Fruit fly (Drosophila melanogaster) whole organism, embryonic: ENCODE measurements around the gene CG31910.

Source experiments
- Asciz ChIP-seq: fragments of 200-800 bp; sonication (Bioruptor generic); optimal IDR thresholded peaks from 2 replicates; lab custom pipeline; 2017; ENCODE audit warnings: missing biosample characterization, mild to moderate bottlenecking, missing genetic modification characterization, missing genetic modification reagents
- Atf6 ChIP-seq: fragments of 200-800 bp; sonication (Bioruptor generic); IDR thresholded peaks from 2 replicates; pipeline ENCODE4 v1.3.6; 2022; ENCODE audit warnings: missing biosample characterization, missing genetic modification characterization
- Awh ChIP-seq: fragments of 200-800 bp; sonication (Bioruptor generic); IDR thresholded peaks from 2 replicates; pipeline ENCODE4, ENCODE4 v1.3.6; 2022; ENCODE audit warnings: missing biosample characterization, missing genetic modification characterization
- Bdp1 ChIP-seq: fragments of 200-800 bp; sonication (Bioruptor generic); optimal IDR thresholded peaks from 3 replicates; lab custom pipeline; 2016; ENCODE audit warnings: missing biosample characterization, missing genetic modification characterization
- CG10274 ChIP-seq: fragments of 200-800 bp; sonication (Bioruptor generic); optimal IDR thresholded peaks from 3 replicates; lab custom pipeline; 2017; ENCODE audit warnings: missing biosample characterization, mild to moderate bottlenecking, missing genetic modification characterization
- CG11085 ChIP-seq: fragments of 200-800 bp; sonication (Bioruptor generic); IDR thresholded peaks from 2 replicates; pipeline ENCODE4 v1.3.6; 2022; ENCODE audit warnings: missing biosample characterization, missing genetic modification characterization
- CG11456 ChIP-seq: fragments of 200-800 bp; sonication (Bioruptor generic); IDR thresholded peaks from 3 replicates; pipeline ENCODE4 v1.3.6; 2022; ENCODE audit warnings: missing biosample characterization, missing genetic modification characterization
- CG13424 ChIP-seq: fragments of 200-800 bp; sonication (Bioruptor generic); optimal IDR thresholded peaks from 2 replicates; lab custom pipeline; 2019; ENCODE audit warnings: missing biosample characterization, mild to moderate bottlenecking, missing genetic modification characterization, moderate library complexity
- CG15011 ChIP-seq: fragments of 200-800 bp; sonication (Bioruptor generic); optimal IDR thresholded peaks from 3 replicates; lab custom pipeline; 2018; ENCODE audit warnings: missing biosample characterization, mild to moderate bottlenecking, missing genetic modification characterization
- CG15514 ChIP-seq: fragments of 200-800 bp; sonication (Bioruptor generic); optimal IDR thresholded peaks from 3 replicates; lab custom pipeline; 2017; ENCODE audit warnings: missing biosample characterization, missing genetic modification characterization, mild to moderate bottlenecking, moderate library complexity, missing genetic modification reagents
- CG16863 ChIP-seq: fragments of 200-800 bp; sonication (Bioruptor generic); optimal IDR thresholded peaks from 3 replicates; lab custom pipeline; 2016; ENCODE audit warnings: missing biosample characterization, missing genetic modification characterization
- CG17912 ChIP-seq: fragments of 200-800 bp; sonication (Bioruptor generic); optimal IDR thresholded peaks from 2 replicates; lab custom pipeline; 2018; ENCODE audit warnings: missing biosample characterization, mild to moderate bottlenecking, missing genetic modification characterization
- CG1832 ChIP-seq: fragments of 200-800 bp; sonication (Bioruptor generic); optimal IDR thresholded peaks from 2 replicates; lab custom pipeline; 2017; ENCODE audit warnings: missing biosample characterization, mild to moderate bottlenecking, missing genetic modification characterization, inconsistent platforms
- CG30431 ChIP-seq: fragments of 200-800 bp; sonication (Bioruptor generic); optimal IDR thresholded peaks from 2 replicates; lab custom pipeline; 2017; ENCODE audit warnings: missing biosample characterization, missing genetic modification characterization
- CG32532 ChIP-seq: fragments of 200-800 bp; sonication (Bioruptor generic); IDR thresholded peaks from 2 replicates; pipeline ENCODE4 v1.3.6; 2022; ENCODE audit warnings: missing biosample characterization, missing genetic modification characterization
- CG34422 ChIP-seq: fragments of 200-800 bp; sonication (Bioruptor generic); IDR thresholded peaks from 3 replicates; pipeline ENCODE4 v1.3.6; 2022; ENCODE audit warnings: missing biosample characterization, missing genetic modification characterization
- CG6813 ChIP-seq: fragments of 200-800 bp; sonication (Bioruptor generic); optimal IDR thresholded peaks from 2 replicates; lab custom pipeline; 2017; ENCODE audit warnings: missing biosample characterization, missing genetic modification characterization, mild to moderate bottlenecking, moderate library complexity, missing genetic modification reagents
- CG7271 ChIP-seq: fragments of 200-800 bp; sonication (Bioruptor generic); optimal IDR thresholded peaks from 2 replicates; lab custom pipeline; 2018; ENCODE audit warnings: missing biosample characterization, mild to moderate bottlenecking, missing genetic modification characterization, moderate library complexity
- CG9437 ChIP-seq: fragments of 200-800 bp; sonication (Bioruptor generic); optimal IDR thresholded peaks from 2 replicates; lab custom pipeline; 2018; ENCODE audit warnings: missing biosample characterization, mild to moderate bottlenecking, missing genetic modification characterization
- Chrac-16 ChIP-seq: fragments of 200-800 bp; sonication (Bioruptor generic); optimal IDR thresholded peaks from 3 replicates; lab custom pipeline; 2016; ENCODE audit warnings: missing biosample characterization, missing genetic modification characterization
- E2f1 ChIP-seq: fragments of 200-800 bp; sonication (Bioruptor generic); IDR thresholded peaks from 2 replicates; pipeline ENCODE4 v1.3.6; 2022; ENCODE audit warnings: missing biosample characterization, missing genetic modification characterization
- Gsc ChIP-seq: fragments of 200-800 bp; sonication (Bioruptor generic); IDR thresholded peaks from 2 replicates; pipeline ENCODE4 v1.3.6; 2022; ENCODE audit warnings: missing biosample characterization, missing genetic modification characterization
- Gug ChIP-seq: fragments of 200-800 bp; sonication (Bioruptor generic); IDR thresholded peaks from 4 replicates; pipeline ENCODE4 v1.3.6; 2022; ENCODE audit warnings: missing biosample characterization, missing genetic modification characterization
- HLH4C ChIP-seq: fragments of 200-800 bp; sonication (Bioruptor generic); IDR thresholded peaks from 3 replicates; pipeline ENCODE4 v1.3.6; 2022; ENCODE audit warnings: missing biosample characterization, missing genetic modification characterization; ENCODE audit not compliant: partially characterized antibody
- HLHmδ ChIP-seq: fragments of 200-800 bp; sonication (Bioruptor generic); optimal IDR thresholded peaks from 2 replicates; lab custom pipeline; 2018; ENCODE audit warnings: missing biosample characterization, mild to moderate bottlenecking, missing genetic modification characterization, moderate library complexity
- Lim3 ChIP-seq: fragments of 200-800 bp; sonication (Bioruptor generic); IDR thresholded peaks from 2 replicates; pipeline ENCODE4 v1.3.6; 2022; ENCODE audit warnings: missing biosample characterization, missing genetic modification characterization
- Med ChIP-seq: fragments of 200-800 bp; sonication (Bioruptor generic); peaks from one replicate; lab custom pipeline; 2016; ENCODE audit warnings: missing biosample characterization, missing genetic modification characterization, mild to moderate bottlenecking, inconsistent platforms, moderate library complexity
- NC2α ChIP-seq: fragments of 200-800 bp; sonication (Bioruptor generic); optimal IDR thresholded peaks from 2 replicates; lab custom pipeline; 2016; ENCODE audit warnings: missing biosample characterization, missing genetic modification characterization
- Nf-YC ChIP-seq: fragments of 200-800 bp; optimal IDR thresholded peaks from 3 replicates; lab custom pipeline; 2019; ENCODE audit warnings: missing biosample characterization, mild to moderate bottlenecking, missing genetic modification characterization, moderate library complexity
- Trl ChIP-seq, 3 experiments: fragments of >200 bp in 2 of 3; fragments of 200-800 bp in 1 of 3; sonication (Bioruptor generic) in 1 of 3; optimal IDR thresholded peaks; 2 replicates in 1 of 3; 3 replicates in 2 of 3; lab custom pipeline; 2016 to 2017; ENCODE audit warnings: missing biosample characterization in 1 of 3, missing genetic modification characterization in 1 of 3
- ab ChIP-seq: fragments of 200-800 bp; sonication (Bioruptor generic); optimal IDR thresholded peaks from 2 replicates; lab custom pipeline; 2016; ENCODE audit warnings: missing biosample characterization, missing genetic modification characterization
- az2 ChIP-seq: fragments of 200-800 bp; sonication (Bioruptor generic); optimal IDR thresholded peaks from 3 replicates; lab custom pipeline; 2016; ENCODE audit warnings: missing biosample characterization, missing genetic modification characterization
- bab2 ChIP-seq: fragments of 200-800 bp; sonication (Bioruptor generic); optimal IDR thresholded peaks from 2 replicates; lab custom pipeline; 2016; ENCODE audit warnings: missing biosample characterization, missing genetic modification characterization
- bsh ChIP-seq, 2 experiments: fragments of 200-800 bp; sonication (Bioruptor generic); optimal IDR thresholded peaks; 2 replicates each; lab custom pipeline; 2017 to 2018; ENCODE audit warnings: mild to moderate bottlenecking in 2 of 2, missing biosample characterization in 2 of 2, missing genetic modification characterization in 2 of 2, moderate library complexity in 1 of 2
- dpn ChIP-seq, 2 experiments: fragments of 200-800 bp; sonication (Bioruptor generic); optimal IDR thresholded peaks; 3 replicates each; lab custom pipeline; 2016; ENCODE audit warnings: missing biosample characterization in 2 of 2, missing genetic modification characterization in 2 of 2
- en ChIP-seq: fragments of 200-800 bp; sonication (Bioruptor generic); optimal IDR thresholded peaks from 2 replicates; lab custom pipeline; 2016; ENCODE audit warnings: missing biosample characterization, missing genetic modification characterization
- ewg ChIP-seq: fragments of 200-800 bp; sonication (Bioruptor generic); optimal IDR thresholded peaks from 3 replicates; lab custom pipeline; 2017; ENCODE audit warnings: mild to moderate bottlenecking, missing biosample characterization, missing genetic modification reagents, missing genetic modification characterization
- gfzf ChIP-seq: fragments of 200-800 bp; sonication (Bioruptor generic); optimal IDR thresholded peaks from 2 replicates; lab custom pipeline; 2016; ENCODE audit warnings: missing biosample characterization, mild to moderate bottlenecking, missing genetic modification characterization, moderate library complexity
- gsb-n ChIP-seq: fragments of 200-800 bp; sonication (Bioruptor generic); optimal IDR thresholded peaks from 3 replicates; lab custom pipeline; 2018; ENCODE audit warnings: missing biosample characterization, mild to moderate bottlenecking, missing genetic modification characterization
- hth ChIP-seq: fragments of >200 bp; optimal IDR thresholded peaks from 2 replicates; lab custom pipeline; 2017; ENCODE audit warnings: inconsistent platforms
- inv ChIP-seq: fragments of 200-800 bp; sonication (Bioruptor generic); IDR thresholded peaks from 2 replicates; pipeline ENCODE4 v1.3.6; 2022; ENCODE audit warnings: missing biosample characterization, missing genetic modification characterization; ENCODE audit not compliant: partially characterized antibody
- knrl ChIP-seq: fragments of 200-800 bp; sonication (Bioruptor generic); IDR thresholded peaks from 3 replicates; pipeline ENCODE4 v1.3.6; 2022; ENCODE audit warnings: missing biosample characterization, missing genetic modification characterization; ENCODE audit not compliant: partially characterized antibody
- lov ChIP-seq, 2 experiments: fragments of 200-800 bp in 1 of 2; fragments of >200 bp in 1 of 2; sonication (Bioruptor generic) in 1 of 2; IDR thresholded peaks in 1 of 2; optimal IDR thresholded peaks in 1 of 2; 2 replicates in 1 of 2; 3 replicates in 1 of 2; pipeline versions ENCODE4 v1.3.6 to Lab custom; 2017 to 2022; ENCODE audit warnings: missing biosample characterization in 1 of 2, missing genetic modification characterization in 1 of 2
- pfk ChIP-seq: fragments of 200-800 bp; sonication (Bioruptor generic); optimal IDR thresholded peaks from 2 replicates; lab custom pipeline; 2018; ENCODE audit warnings: missing biosample characterization, mild to moderate bottlenecking, missing genetic modification characterization, moderate library complexity
- psq ChIP-seq: fragments of 200-800 bp; sonication (Bioruptor generic); optimal IDR thresholded peaks from 2 replicates; lab custom pipeline; 2017; ENCODE audit warnings: missing biosample characterization, missing genetic modification characterization
- slou ChIP-seq: fragments of 200-800 bp; sonication (Bioruptor generic); optimal IDR thresholded peaks from 3 replicates; lab custom pipeline; 2016; ENCODE audit warnings: missing biosample characterization, missing genetic modification characterization
- sna ChIP-seq: fragments of 200-800 bp; sonication (Bioruptor generic); IDR thresholded peaks from 2 replicates; pipeline ENCODE4 v1.3.6; 2022; ENCODE audit warnings: missing biosample characterization, missing genetic modification characterization; ENCODE audit not compliant: partially characterized antibody
- tgo ChIP-seq: fragments of 200-800 bp; sonication (Bioruptor generic); IDR thresholded peaks from 3 replicates; pipeline ENCODE4 v1.3.6; 2022; ENCODE audit warnings: missing biosample characterization, missing genetic modification characterization
- unc-4 ChIP-seq: fragments of 200-800 bp; sonication (Bioruptor generic); IDR thresholded peaks from 2 replicates; pipeline ENCODE4 v1.3.6; 2022; ENCODE audit warnings: missing biosample characterization, missing genetic modification characterization; ENCODE audit not compliant: partially characterized antibody

Gene CG31910

DNA sequence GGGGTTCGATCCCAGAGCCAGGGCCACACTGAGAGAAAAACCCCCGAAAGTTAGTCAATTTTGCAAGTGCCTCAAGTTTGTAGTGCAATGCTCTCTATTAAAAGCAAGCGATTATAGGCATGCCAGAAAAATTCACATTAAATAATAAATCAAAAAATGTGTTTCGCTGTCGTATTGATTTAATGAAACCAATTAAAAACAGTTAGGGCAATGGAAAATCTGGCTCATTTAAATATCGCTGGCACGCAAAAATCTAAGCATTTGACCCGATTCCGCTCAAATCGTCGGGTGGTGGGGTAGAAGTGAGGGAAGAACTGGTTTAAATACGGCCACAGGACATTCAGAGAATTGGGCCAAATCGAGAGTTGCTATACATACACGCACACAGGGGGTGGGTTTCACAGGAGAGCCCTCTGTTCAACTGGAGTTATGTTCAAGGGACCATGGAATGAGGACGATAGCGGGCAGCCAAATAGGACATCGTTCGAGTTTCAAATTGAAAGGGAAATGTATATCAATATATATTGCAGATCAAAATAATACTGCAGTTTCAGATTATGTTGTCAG, 49.6 kb upstream of the CG31910 start (continued):
- no peak for TF ChIP-seq Asciz (GFP tag; lab: Kevin White, UChicago)
- no peak for TF ChIP-seq CG10274 (GFP tag; lab: Kevin White, UChicago)
- peak; percentile 46 for TF ChIP-seq CG16863 (GFP tag; lab: Kevin White, UChicago)
- no peak for TF ChIP-seq CG7271 (tag; lab: Kevin White, UChicago)
- no peak for TF ChIP-seq CG15011 (GFP tag; lab: Kevin White, UChicago)
- TF ChIP-seq psq (GFP tag; lab: Kevin White, UChicago): no peak
- TF ChIP-seq az2: no peak
- peak; percentile 28 for TF ChIP-seq gsb-n (tag; lab: Kevin White, UChicago)
- no peak for TF ChIP-seq CG1832
- no peak for TF ChIP-seq NC2α (GFP tag; lab: Kevin White, UChicago)
- TF ChIP-seq HLHmδ (GFP tag; lab: Kevin White, UChicago): no peak
- peak; percentile 24 for TF ChIP-seq bab2 (GFP tag; lab: Kevin White, UChicago)
- no peak for TF ChIP-seq pfk (GFP tag; lab: Kevin White, UChicago)
- no peak for TF ChIP-seq HLH4C (GFP tag; lab: Robert Waterston, UW)
- no peak for TF ChIP-seq gfzf (GFP tag; lab: Kevin White, UChicago)
- no peak for TF ChIP-seq Atf6 (GFP tag; lab: Robert Waterston, UW)
- TF ChIP-seq sna: no peak
- TF ChIP-seq CG13424 (tag; lab: Kevin White, UChicago): no peak
- TF ChIP-seq CG11456 (GFP tag; lab: Robert Waterston, UW): no peak
- no peak for TF ChIP-seq CG6813
- 0 out of 2 replicates have a peak, but pooled peaks have one; percentile 17 for TF ChIP-seq Awh (GFP tag; lab: Robert Waterston, UW)
- no peak for TF ChIP-seq Chrac-16 (GFP tag; lab: Kevin White, UChicago)
- TF ChIP-seq unc-4: no peak
- TF ChIP-seq tgo (GFP tag; lab: Robert Waterston, UW): no peak
- no peak for TF ChIP-seq inv (GFP tag; lab: Robert Waterston, UW)
- no peak for TF ChIP-seq Bdp1 (GFP tag; lab: Kevin White, UChicago)
- peak; percentile 31 for TF ChIP-seq CG30431
- no peak for TF ChIP-seq lov (optimal IDR thresholded peaks at IDR 0.05; lab: Kevin White, UChicago)
- no peak for TF ChIP-seq lov (GFP tag; IDR thresholded peaks at IDR 0.05; lab: Robert Waterston, UW)
- no peak for TF ChIP-seq Gsc (GFP tag; lab: Robert Waterston, UW)
- peak in 1 of 2 experiments; percentile 7 for TF ChIP-seq bsh (GFP tag; optimal IDR thresholded peaks at IDR 0.05; lab: Kevin White, UChicago)
- TF ChIP-seq CG34422 (GFP tag; lab: Robert Waterston, UW): no peak
- TF ChIP-seq slou: no peak
- TF ChIP-seq hth (lab: Kevin White, UChicago): no peak
- peak in 1 of 2 experiments; percentile 14 for TF ChIP-seq Trl (optimal IDR thresholded peaks at IDR 0.05; lab: Kevin White, UChicago)
- TF ChIP-seq Trl (GFP tag; optimal IDR thresholded peaks at IDR 0.05; lab: Kevin White, UChicago): no peak
- TF ChIP-seq Med (GFP tag; lab: Kevin White, UChicago): peak; percentile 80
- no peak for TF ChIP-seq CG9437
- TF ChIP-seq knrl (GFP tag; lab: Robert Waterston, UW): no peak
- no peak for TF ChIP-seq CG15514 (GFP tag; lab: Kevin White, UChicago)
- TF ChIP-seq en (GFP tag; lab: Kevin White, UChicago): no peak
- TF ChIP-seq CG17912: no peak
- TF ChIP-seq Gug (GFP tag; lab: Robert Waterston, UW): peak; percentile 17; the same call in 1 of the 4 replicates
- peak in 1 of 2 experiments; percentile 4 for TF ChIP-seq dpn (GFP tag; optimal IDR thresholded peaks at IDR 0.05; lab: Kevin White, UChicago)
- no peak for TF ChIP-seq ab (GFP tag; lab: Kevin White, UChicago)
- no peak for TF ChIP-seq CG11085
- 0 out of 2 replicates have a peak, but pooled peaks have one; percentile 28 for TF ChIP-seq E2f1 (GFP tag; lab: Robert Waterston, UW)
- no peak for TF ChIP-seq Nf-YC
- no peak for TF ChIP-seq ewg (GFP tag; lab: Kevin White, UChicago)
- TF ChIP-seq CG32532 (GFP tag; lab: Robert Waterston, UW): no peak
- no peak for TF ChIP-seq Lim3 (GFP tag; lab: Robert Waterston, UW)
